Worm (Caenorhabditis elegans) whole organism, dauer: ENCODE results near the gene C06E4.8.
"Not testable (repeated sequence)": the region's sequence is repeated elsewhere in the genome, so short reads cannot be mapped to it uniquely, and the experiment has no call there.

Experiments
- unc-62 ChIP-seq: sonication (generic microtip); optimal IDR thresholded peaks from 2 replicates; lab custom pipeline; 2017; ENCODE audit warnings: missing biosample characterization, missing genetic modification reagents, missing genetic modification characterization

Gene C06E4.8

DNA sequence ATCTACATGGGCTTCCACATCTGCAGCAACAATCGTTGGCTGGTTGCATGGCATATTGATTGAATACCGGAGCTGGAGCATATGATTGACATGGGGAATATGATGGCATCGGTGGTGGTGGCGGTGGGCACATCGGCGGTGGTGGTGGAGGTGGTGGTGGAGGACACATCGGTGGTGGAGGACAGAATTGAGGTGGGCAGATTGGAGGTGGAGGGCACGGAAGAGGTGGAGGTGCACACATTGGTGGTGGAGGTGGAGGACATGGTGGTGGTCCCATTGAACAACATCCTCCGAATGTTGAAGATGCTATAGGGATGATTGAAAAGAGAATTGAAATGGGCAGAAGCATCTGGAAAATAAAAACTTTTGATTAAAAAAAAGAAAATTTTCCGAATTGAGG is 24.7 kb upstream of the C06E4.8 start, which contains the start of gene grl-4:
Gene grl-4 (minus strand): TSS at position 351 of the 400 bp plus-strand sequence.
- TF ChIP-seq unc-62 (GFP tag; lab: Kevin White, UChicago): no peak

DNA sequence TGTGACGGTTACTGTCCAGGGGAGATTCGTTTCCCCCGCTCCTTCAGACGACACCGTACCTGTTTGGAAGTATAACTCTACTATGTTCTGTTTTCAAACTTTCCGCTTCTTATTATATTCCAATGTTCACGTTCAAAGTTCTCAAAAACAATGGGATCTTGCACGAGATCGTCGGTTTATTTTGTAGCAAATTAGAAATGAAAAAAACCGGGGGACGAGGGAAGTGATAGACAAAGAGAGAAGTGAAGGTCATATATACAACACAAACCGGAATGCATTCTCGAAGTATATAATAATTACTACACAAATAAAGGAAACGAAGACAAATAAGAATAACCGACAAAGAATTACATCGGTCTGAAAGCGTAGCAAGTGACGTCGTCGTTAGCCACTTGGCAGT is 24.0 kb upstream of the C06E4.8 start:
- no peak for TF ChIP-seq unc-62 (GFP tag; lab: Kevin White, UChicago)

DNA sequence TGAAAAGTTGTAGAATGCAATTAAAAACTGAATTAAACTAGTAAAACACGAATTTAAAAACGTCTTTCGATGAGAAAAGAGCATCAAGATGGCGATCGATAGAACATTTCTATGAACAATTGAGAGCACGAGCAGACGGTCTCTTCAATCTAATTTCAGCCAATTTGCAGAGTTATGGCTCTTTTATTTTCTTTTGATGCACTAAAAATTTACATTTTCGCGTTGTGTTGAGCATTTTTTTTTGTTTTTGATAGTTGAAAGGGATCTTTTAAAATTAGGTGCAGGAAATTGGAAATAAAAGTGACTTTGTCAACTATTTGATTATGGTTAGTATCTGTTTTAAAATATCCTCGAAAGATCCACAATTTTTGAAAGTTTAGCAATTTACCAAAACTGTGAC is 23.3 kb upstream of the C06E4.8 start, which contains the start of gene F42C5.6:
Gene F42C5.6 (minus strand): TSS at position 101 of the 400 bp plus-strand sequence.
- no peak for TF ChIP-seq unc-62 (GFP tag; lab: Kevin White, UChicago)

DNA sequence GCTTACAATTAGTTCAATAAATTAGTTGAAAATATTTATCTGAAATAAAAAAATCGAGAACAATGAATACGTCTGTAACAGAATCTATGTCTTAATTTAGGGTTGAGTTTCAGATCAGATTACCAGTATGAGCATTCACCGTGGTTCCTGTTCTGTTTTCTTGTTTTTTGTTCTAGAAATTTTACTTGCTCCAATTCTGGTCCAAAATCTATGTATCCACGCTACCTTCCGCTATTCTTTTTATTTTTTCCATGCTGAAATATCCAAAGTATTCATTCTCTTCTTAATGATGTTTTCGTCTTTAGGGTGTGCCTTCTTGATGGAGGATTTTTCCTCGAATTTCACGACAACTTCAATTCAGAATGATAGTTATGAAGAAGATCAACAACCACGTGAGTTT is 19.6 kb upstream of the C06E4.8 start, which contains the start of gene npr-27:
Gene npr-27 (plus strand): TSS at position 301 of the 400 bp plus-strand sequence.
- no peak for TF ChIP-seq unc-62 (GFP tag; lab: Kevin White, UChicago)

DNA sequence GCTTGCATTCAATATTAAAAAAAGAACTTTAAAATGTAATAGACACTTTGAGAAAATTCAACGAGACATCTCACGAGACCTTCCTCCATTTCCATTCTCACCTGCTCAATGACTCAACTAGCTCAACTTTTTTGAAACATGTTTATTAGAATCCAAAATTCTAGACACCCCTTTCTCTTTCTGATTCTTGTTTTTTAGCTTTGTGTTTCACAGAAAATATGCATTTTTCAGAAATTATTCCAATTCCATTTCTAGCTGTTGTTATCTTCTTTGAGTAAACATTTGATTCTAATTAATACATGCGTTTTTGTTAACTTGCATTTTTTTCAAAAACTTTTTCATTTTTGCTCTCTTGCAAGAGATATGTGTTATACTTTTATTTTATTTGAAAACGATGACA is 15.8 kb upstream of the C06E4.8 start:
- TF ChIP-seq unc-62 (GFP tag; lab: Kevin White, UChicago): no peak

DNA sequence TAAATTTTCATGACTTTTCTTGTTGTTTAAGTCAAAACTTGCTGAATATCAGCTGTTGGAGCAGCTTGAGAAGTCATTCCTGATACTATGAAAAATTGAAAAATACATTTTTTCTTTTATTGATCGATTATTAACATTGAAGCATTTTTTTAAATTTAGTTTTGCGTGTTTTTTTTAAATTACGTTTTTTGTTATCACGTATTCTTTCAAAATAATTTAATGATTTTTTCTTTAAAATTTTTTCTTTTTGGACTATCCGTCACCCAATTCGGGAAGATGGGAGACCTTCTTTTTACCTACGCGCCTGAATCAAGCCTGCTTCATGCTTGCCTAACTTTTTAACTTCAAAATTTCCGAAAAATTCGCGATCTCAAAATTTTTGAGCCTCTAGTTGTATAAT is 8.4 kb upstream of the C06E4.8 start, which contains the start of gene F42C5.5:
Gene F42C5.5 (minus strand): TSS at position 101 of the 400 bp plus-strand sequence.
- TF ChIP-seq unc-62 (GFP tag; lab: Kevin White, UChicago): no peak

DNA sequence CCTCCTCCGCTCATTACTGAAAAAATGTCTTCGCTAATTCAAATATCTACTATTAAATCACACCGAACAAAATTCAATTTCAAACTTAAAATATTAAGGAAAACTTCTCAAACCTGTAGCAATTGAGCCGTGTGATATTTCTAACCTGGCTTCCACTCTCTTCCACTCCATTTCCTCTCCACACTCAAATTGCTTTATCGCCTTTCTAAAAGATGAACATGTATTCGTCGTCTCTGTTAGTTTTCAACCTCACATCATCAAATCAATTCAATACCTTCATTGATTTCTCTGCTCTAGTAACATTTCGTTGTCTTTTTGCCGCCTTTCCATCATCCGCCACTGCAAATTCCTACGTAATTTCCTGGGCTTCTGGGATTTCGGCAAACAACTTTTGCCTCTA is 6.3 kb upstream of the C06E4.8 start, which contains the start of gene F42C5.4:
Gene F42C5.4 (minus strand): TSS at position 171 of the 400 bp plus-strand sequence.
- no peak for TF ChIP-seq unc-62 (GFP tag; lab: Kevin White, UChicago)

DNA sequence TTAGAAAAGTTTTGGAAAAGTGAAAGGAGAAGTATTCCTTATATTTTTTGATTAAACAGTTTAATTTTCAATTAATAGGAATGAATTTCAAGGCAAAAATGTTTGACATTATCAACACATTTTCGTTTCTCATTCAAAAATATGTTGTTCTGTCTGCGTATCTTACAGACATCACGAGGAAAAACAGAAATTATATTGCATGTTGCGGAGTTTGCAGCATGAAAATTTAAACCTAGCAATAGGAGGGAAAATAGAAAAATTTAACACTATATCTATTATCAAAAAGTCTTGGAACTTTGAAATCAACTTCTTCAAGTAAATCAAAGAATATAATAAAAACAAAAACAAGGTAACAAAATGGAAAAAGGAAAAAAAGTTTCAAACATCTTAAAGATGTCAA is 5.4 kb upstream of the C06E4.8 start:
- TF ChIP-seq unc-62 (GFP tag; lab: Kevin White, UChicago): no peak

DNA sequence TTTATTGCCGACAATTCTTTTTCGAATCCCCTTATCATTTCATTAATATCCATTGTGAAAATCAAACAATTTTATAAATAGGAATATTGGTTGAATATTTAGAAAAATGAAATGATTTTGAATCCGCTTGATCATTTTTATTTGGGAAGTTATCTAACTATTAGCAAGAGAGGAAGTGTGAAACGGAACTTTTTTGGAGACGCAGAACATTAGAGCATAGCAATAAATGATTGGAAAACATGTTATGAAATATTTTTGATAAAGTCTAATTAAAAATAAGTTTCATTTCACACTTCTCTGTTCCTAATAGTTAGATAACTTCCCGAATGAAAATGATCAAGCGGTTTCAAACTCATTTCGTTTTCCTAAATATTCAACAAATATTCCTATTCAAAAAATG is 1.8 kb upstream of the C06E4.8 start, which contains the start of gene F42C5.3:
Gene F42C5.3 (minus strand): TSS at position 101 of the 400 bp plus-strand sequence.
- TF ChIP-seq unc-62 (GFP tag; lab: Kevin White, UChicago): no peak

DNA sequence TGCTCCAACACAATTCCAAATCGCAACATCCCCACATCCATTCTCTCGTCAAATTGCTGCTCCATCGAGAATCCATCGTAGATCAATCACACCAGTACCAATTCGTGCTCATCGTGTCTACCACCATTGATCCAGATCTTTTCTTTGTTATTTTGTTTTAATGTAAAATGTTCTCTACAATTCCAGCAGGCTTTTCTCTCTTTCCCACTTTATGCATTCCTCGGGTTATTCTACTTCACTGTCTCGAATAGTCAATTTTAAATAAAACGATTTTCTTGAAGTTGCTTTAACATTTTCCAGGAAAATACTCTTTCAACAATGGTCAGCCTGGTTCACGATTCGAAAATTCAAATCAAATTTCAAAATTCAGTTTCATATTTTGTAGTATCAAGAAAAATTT is 2.7 kb downstream of the C06E4.8 start, which contains the start of gene C06E4.1:
Gene C06E4.1 (plus strand): TSS at position 301 of the 400 bp plus-strand sequence.
- no peak for TF ChIP-seq unc-62 (GFP tag; lab: Kevin White, UChicago)

DNA sequence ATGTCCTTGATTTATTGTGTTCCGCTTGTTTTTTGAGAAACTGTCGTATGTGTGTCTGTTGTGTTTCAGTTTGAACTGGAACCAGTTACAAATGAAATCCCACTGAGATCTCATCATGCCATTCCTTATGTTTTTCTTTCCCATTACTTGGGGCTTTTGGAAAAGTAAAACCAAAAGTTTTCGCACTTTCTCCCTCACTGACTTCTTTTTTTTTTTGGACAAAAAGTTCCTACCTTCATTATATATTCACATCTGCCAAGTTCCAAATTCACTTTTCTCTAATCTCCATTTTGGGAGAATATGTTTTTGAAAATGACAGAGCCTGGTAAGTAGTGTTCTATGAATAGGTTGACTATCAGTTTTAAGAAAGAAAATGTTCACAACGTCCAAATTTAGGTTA is 9.0 kb downstream of the C06E4.8 start, which contains the start of gene C06E4.2:
Gene C06E4.2 (plus strand): TSS at position 301 of the 400 bp plus-strand sequence.
- no peak for TF ChIP-seq unc-62 (GFP tag; lab: Kevin White, UChicago)

DNA sequence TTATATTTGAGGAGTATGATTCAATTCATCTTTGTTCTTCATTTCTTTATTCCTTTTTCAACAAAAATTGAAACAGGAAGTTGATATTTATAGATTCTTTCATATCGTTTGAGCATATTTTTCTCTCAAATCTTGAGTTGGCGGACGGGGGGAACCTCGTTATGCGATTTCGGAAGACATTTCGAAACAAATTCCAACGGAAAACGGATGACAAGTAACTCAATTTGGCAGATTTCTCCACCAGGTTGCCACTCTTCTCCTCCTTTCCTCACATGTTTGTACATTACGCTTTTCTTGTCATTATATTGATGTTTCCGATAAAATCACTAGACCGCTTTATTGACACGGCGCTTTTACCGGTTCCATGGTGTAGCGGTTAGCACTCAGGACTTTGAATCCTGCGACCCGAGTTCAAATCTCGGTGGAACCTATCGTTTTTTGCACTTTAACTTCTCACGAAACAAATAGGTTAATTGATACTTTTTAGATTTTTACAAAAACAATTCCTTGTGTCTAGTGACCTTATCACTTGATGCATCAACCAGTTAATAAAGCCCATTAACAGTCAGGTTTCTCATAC is 10.6 kb downstream of the C06E4.8 start:
- no peak for TF ChIP-seq unc-62 (GFP tag; lab: Kevin White, UChicago)

DNA sequence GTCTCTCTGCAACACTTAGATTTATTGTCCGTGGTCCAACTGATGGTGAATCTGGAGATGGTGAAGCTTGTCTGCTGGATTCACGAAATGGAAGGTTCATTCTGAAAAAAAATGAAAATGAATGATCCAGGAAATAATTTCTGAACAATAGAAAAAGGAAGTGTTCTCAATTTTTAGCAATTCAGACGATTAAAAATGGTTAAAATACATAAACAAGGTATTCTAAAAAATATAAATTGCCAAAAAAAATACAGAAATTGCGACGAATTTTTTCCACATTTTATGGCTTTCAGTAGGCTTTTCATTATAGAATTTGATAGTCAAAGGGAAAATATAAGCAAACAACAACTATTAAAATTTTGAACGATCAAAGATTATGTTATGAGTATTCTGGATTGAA is 22.5 kb downstream of the C06E4.8 start, which contains the start of gene glb-2:
Gene glb-2 (minus strand): TSS at position 101 of the 400 bp plus-strand sequence.
- TF ChIP-seq unc-62 (GFP tag; lab: Kevin White, UChicago): no peak

DNA sequence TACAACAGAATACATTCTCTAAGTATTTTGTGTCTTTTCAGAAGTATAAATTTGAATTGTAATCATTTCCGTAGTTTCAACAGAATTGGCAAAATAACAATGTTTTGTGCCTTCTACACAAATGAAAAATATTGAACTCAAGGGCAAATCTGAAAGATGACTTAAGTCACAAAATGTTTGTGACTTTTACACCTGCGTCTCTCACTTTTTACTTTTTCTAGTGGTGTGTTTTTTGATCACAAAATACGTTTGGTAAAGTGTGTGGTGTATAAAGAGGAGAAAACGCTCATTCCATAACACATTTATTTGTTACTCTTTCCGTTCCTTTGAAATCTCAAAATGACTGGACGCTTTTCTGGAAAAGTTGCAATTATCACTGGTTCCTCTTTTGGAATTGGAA is 25.1 kb downstream of the C06E4.8 start, which contains the start of gene C06E4.3:
Gene C06E4.3 (plus strand): TSS at position 289 of the 400 bp plus-strand sequence.
- no peak for TF ChIP-seq unc-62 (GFP tag; lab: Kevin White, UChicago)

DNA sequence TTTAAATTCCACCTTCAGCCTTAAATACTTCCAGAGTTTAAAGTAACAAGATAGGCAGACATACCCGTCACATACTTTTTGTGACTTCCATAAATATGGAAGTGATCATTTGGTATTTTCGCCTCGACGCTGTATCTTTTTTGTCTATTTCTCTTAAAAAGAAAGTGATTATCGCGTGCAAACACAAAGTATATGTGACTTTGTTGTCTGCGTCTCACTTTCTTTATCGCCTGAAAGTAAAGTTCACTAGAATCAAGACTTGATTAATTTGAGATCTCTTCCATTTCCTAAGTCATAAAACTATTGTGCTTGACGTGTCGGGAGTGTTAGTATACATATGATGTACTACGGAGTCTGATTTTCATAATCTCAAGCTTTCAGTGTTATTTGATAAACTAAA is 27.4 kb downstream of the C06E4.8 start, which contains the start of gene C06E4.6:
Gene C06E4.6 (minus strand): TSS at position 51 of the 400 bp plus-strand sequence.
- no peak for TF ChIP-seq unc-62 (GFP tag; lab: Kevin White, UChicago)

DNA sequence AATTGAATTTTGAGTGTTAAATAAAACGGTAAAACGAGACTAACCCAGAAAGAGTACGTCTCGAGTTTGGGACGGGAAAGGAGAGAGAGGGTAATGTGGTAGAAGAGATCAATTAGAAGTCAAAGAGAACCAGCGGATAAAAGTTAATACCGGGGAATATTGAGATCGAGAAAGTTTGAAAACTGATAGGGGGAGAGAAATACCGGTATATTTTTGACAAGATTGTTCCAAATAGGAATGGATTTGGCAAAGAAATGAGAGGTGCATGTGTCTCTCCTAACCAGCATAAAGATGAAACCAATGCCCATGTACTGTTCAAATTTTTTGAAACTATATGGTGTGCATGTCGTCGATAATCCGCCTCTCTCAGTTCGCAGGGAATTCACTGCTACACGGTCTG is 31.0 kb downstream of the C06E4.8 start, which contains the start of gene C06E4.5:
Gene C06E4.5 (plus strand): TSS at position 301 of the 400 bp plus-strand sequence.
- TF ChIP-seq unc-62 (GFP tag; lab: Kevin White, UChicago): not testable (repeated sequence)
